Fruit fly (Drosophila melanogaster): ENCODE results near the gene mRpL11.

mRpL11 gene

DNA sequence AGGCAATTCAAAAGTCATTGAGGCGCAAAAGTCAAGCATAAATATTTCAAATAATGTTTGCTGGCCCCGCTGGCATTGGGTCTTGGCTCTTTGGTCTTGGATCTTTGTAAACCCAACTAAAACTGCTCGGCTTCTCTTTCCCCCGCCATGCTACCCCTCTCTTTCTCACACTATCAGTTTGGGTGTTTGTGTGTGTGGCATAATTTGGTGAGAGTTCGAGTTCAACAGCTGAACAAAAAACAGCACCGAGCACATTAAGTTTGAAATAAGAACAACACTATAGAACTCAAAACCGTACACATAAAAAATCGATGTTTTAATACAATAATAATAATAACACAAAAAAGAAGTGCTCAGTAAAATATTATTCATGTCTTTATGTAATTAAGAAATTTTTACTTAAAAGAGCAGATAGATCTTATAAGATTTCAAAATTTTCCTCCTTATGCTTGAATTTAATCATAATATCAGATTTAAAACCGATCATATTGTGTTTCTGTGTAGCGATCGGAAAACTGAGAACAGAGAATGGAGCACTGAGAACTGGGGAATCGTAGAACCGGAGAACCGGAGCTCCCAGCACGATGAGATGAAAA, 33.1 kb upstream of the mRpL11 start (continued):
- TF ChIP-seq CG9817 (tag; optimal IDR thresholded peaks at IDR 0.05), result peak; percentile 69
- no peak for TF ChIP-seq Lpt (GFP tag; optimal IDR thresholded peaks at IDR 0.05)
- TF ChIP-seq CG6254 (GFP tag; optimal IDR thresholded peaks at IDR 0.05), result peak; percentile 74
- peak; percentile 72 for TF ChIP-seq esg (GFP tag; conservative IDR thresholded peaks at IDR 0.05)
- TF ChIP-seq gcm (GFP tag; optimal IDR thresholded peaks at IDR 0.05), result peak; percentile 85
- peak; percentile 52 for TF ChIP-seq CG5245 (GFP tag; optimal IDR thresholded peaks at IDR 0.05)
- TF ChIP-seq danr (GFP tag; IDR thresholded peaks at IDR 0.05), result no peak
- TF ChIP-seq CG5180 (GFP tag; optimal IDR thresholded peaks at IDR 0.05), result peak; percentile 60
- TF ChIP-seq run (tag; optimal IDR thresholded peaks at IDR 0.05), result peak; percentile 60
- TF ChIP-seq grn (GFP tag; optimal IDR thresholded peaks at IDR 0.05), result no peak
- TF ChIP-seq CG16863 (GFP tag; optimal IDR thresholded peaks at IDR 0.05), result peak; percentile 16
- TF ChIP-seq schlank (tag; optimal IDR thresholded peaks at IDR 0.05), result no peak
- TF ChIP-seq wor (GFP tag; IDR thresholded peaks at IDR 0.05), result no peak
- TF ChIP-seq tio (GFP tag; optimal IDR thresholded peaks at IDR 0.05), result peak; percentile 72
- TF ChIP-seq Vsx1 (GFP tag; optimal IDR thresholded peaks at IDR 0.05), result peak; percentile 30
- peak; percentile 93 for TF ChIP-seq dmrt11E (tag; optimal IDR thresholded peaks at IDR 0.05)
- TF ChIP-seq Usf (GFP tag; optimal IDR thresholded peaks at IDR 0.05), result no peak
- peak; percentile 88 for TF ChIP-seq CG8388 (GFP tag; optimal IDR thresholded peaks at IDR 0.05)
- TF ChIP-seq Hr78 (GFP tag; optimal IDR thresholded peaks at IDR 0.05), result peak in 1 of 2 experiments; percentile 77
- TF ChIP-seq CG14667 (GFP tag; IDR thresholded peaks at IDR 0.05), result peak; percentile 53; the same call in 1 of the 2 replicates
- TF ChIP-seq pfk (GFP tag; optimal IDR thresholded peaks at IDR 0.05), result no peak
- TF ChIP-seq Deaf1 (tag; optimal IDR thresholded peaks at IDR 0.05), result peak; percentile 68
- TF ChIP-seq sna (GFP tag; IDR thresholded peaks at IDR 0.05; ENCODE audit: partially characterized antibody), result no peak
- peak; percentile 71 for TF ChIP-seq sob (GFP tag; IDR thresholded peaks at IDR 0.05)
- TF ChIP-seq CG18764 (GFP tag; optimal IDR thresholded peaks at IDR 0.05), result peak; percentile 75
- TF ChIP-seq ftz-f1 (GFP tag; optimal IDR thresholded peaks at IDR 0.05), result peak; percentile 50
- peak; percentile 86 for TF ChIP-seq PHDP (tag; optimal IDR thresholded peaks at IDR 0.05)
- TF ChIP-seq Taf1 (GFP tag; IDR thresholded peaks at IDR 0.05), result no peak
- TF ChIP-seq Nf-YA (GFP tag; IDR thresholded peaks at IDR 0.05), result peak; percentile 35; the same call in 1 of the 2 replicates
- TF ChIP-seq Chrac-16 (GFP tag; optimal IDR thresholded peaks at IDR 0.05), result peak; percentile 71
- no peak for TF ChIP-seq sc (optimal IDR thresholded peaks at IDR 0.05)
- TF ChIP-seq sc (GFP tag; optimal IDR thresholded peaks at IDR 0.05), result peak; percentile 56
- no peak for TF ChIP-seq CG7745 (tag; optimal IDR thresholded peaks at IDR 0.05)
- peak; percentile 92 for TF ChIP-seq CG7556 (GFP tag; optimal IDR thresholded peaks at IDR 0.05)
- peak; percentile 36 for TF ChIP-seq pum (GFP tag; optimal IDR thresholded peaks at IDR 0.05)
- no peak for TF ChIP-seq CG17186 (GFP tag; optimal IDR thresholded peaks at IDR 0.05)
- peak; percentile 96 for TF ChIP-seq CG18262 (tag; optimal IDR thresholded peaks at IDR 0.05)
- TF ChIP-seq ato (GFP tag; IDR thresholded peaks at IDR 0.05; ENCODE audit: partially characterized antibody), result no peak
- TF ChIP-seq Nf-YB (GFP tag; optimal IDR thresholded peaks at IDR 0.05), result peak; percentile 75

DNA sequence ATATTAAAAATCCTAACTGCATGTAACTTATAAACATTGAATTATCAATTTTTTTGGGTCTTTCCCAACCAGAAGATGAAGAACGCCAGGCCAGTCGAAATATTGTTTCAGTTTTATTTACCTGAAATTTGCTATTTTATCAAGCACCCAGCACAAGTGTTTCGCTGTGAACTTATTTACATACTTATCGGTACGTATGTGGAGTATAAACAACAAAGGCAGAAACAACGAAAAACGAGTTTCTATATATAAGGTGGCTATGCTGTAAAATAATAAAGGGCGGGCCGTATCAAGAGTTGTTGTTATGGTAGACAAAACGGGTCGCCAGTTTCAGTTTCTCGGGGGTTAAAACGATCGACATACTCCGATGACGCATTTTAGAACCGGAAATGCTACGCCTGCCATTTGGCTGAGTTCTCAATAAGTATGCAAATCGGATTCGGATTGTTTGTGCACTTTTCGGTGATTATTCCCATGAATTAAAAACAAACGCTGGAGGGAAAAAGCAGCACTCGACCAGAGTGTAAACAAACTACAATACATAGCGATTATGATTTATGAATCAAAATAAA, 31.9 kb upstream of the mRpL11 start:
- TF ChIP-seq CG11696 (GFP tag; IDR thresholded peaks at IDR 0.05) (no peak), Mrtf (GFP tag; IDR thresholded peaks at IDR 0.05) (no peak), CG9437 (GFP tag; optimal IDR thresholded peaks at IDR 0.05) (no peak), CG7372 (GFP tag; IDR thresholded peaks at IDR 0.05) (no peak), B-H2 (GFP tag; optimal IDR thresholded peaks at IDR 0.05) (peak; percentile 48), gce (GFP tag; IDR thresholded peaks at IDR 0.05) (no peak), Bgb (GFP tag; IDR thresholded peaks at IDR 0.05; ENCODE audit: partially characterized antibody) (no peak), Sry-δ (GFP tag; optimal IDR thresholded peaks at IDR 0.05) (no peak), chinmo (GFP tag; IDR thresholded peaks at IDR 0.05; ENCODE audit: partially characterized antibody) (peak; percentile 66; the same call in 1 of the 4 replicates), CG16863 (GFP tag; optimal IDR thresholded peaks at IDR 0.05) (no peak), zf30C (GFP tag; optimal IDR thresholded peaks at IDR 0.05) (no peak), Ravus (GFP tag; IDR thresholded peaks at IDR 0.05) (no peak), sna (GFP tag; IDR thresholded peaks at IDR 0.05; ENCODE audit: partially characterized antibody) (no peak), CG4360 (GFP tag; IDR thresholded peaks at IDR 0.05) (peak; percentile 43; the same call in 1 of the 2 replicates)

Data from whole organism, embryonic.